Worm (Caenorhabditis elegans) whole organism, L1 larva: ENCODE measurements around the gene gcy-14.

Experiments used
- C04F5.9 ChIP-seq: sonication (generic microtip); optimal IDR thresholded peaks from 2 replicates; lab custom pipeline; 2016; ENCODE audit warnings: missing genetic modification characterization, missing compliant biosample characterization
- C34B4.2 ChIP-seq: sonication (generic microtip); optimal IDR thresholded peaks from 2 replicates; lab custom pipeline; 2017; ENCODE audit warnings: mild to moderate bottlenecking, missing genetic modification characterization, missing compliant biosample characterization
- aha-1 ChIP-seq: fragments of 150-350 bp; optimal IDR thresholded peaks from 2 replicates; lab custom pipeline; 2014; ENCODE audit warnings: missing biosample characterization, missing genetic modification characterization
- aly-2 ChIP-seq: fragments of 150-350 bp; optimal IDR thresholded peaks from 2 replicates; lab custom pipeline; 2014; ENCODE audit warnings: missing biosample characterization, missing genetic modification characterization
- ceh-63 ChIP-seq: fragments of 200-800 bp; sonication (Bioruptor generic); optimal IDR thresholded peaks from 2 replicates; lab custom pipeline; 2018; ENCODE audit warnings: mild to moderate bottlenecking, missing genetic modification characterization, missing compliant biosample characterization
- ceh-88 ChIP-seq: fragments of 200-800 bp; sonication (Bioruptor generic); IDR thresholded peaks from 2 replicates; pipeline ENCODE4 v1.3.6; 2022; ENCODE audit warnings: missing genetic modification characterization, missing compliant biosample characterization
- ceh-90 ChIP-seq: sonication (generic microtip); optimal IDR thresholded peaks from 2 replicates; lab custom pipeline; 2016; ENCODE audit warnings: missing genetic modification characterization, missing compliant biosample characterization
- ces-1 ChIP-seq: fragments of 150-350 bp; optimal IDR thresholded peaks from 2 replicates; lab custom pipeline; 2014; ENCODE audit warnings: missing biosample characterization, missing genetic modification reagents, missing genetic modification characterization
- dpl-1 ChIP-seq, 3 experiments: fragments of 150-350 bp in 2 of 3; sonication (generic microtip) in 1 of 3; optimal IDR thresholded peaks; 2 replicates each; lab custom pipeline; 2014 to 2017; ENCODE audit warnings: missing biosample characterization in 3 of 3, missing genetic modification characterization in 3 of 3, missing genetic modification reagents in 3 of 3
- dsc-1 ChIP-seq: sonication (generic microtip); optimal IDR thresholded peaks from 2 replicates; lab custom pipeline; 2016; ENCODE audit warnings: mild to moderate bottlenecking, missing genetic modification characterization, missing compliant biosample characterization
- egl-27 ChIP-seq, 2 experiments: fragments of 150-350 bp in 1 of 2; sonication (generic microtip); optimal IDR thresholded peaks; 3 replicates each; lab custom pipeline; 2017 to 2018; ENCODE audit warnings: missing biosample characterization in 2 of 2, missing genetic modification characterization in 2 of 2, missing genetic modification reagents in 2 of 2
- elt-3 ChIP-seq, 6 experiments: fragments of 150-350 bp in 1 of 6; sonication (generic microtip); optimal IDR thresholded peaks; 2 replicates each; lab custom pipeline; 2017 to 2018; ENCODE audit warnings: missing biosample characterization in 6 of 6, missing genetic modification characterization in 6 of 6, inconsistent platforms in 1 of 6
- fkh-10 ChIP-seq: sonication (generic microtip); optimal IDR thresholded peaks from 2 replicates; lab custom pipeline; 2017; ENCODE audit warnings: missing biosample characterization, missing genetic modification reagents, missing genetic modification characterization
- fkh-4 ChIP-seq: sonication (generic microtip); optimal IDR thresholded peaks from 2 replicates; lab custom pipeline; 2016; ENCODE audit warnings: missing compliant biosample characterization, missing genetic modification characterization, borderline replicate concordance
- fkh-8 ChIP-seq: sonication (generic microtip); optimal IDR thresholded peaks from 2 replicates; lab custom pipeline; 2016; ENCODE audit warnings: mild to moderate bottlenecking, missing genetic modification characterization, missing compliant biosample characterization
- jun-1 ChIP-seq: fragments of 150-350 bp; optimal IDR thresholded peaks from 2 replicates; lab custom pipeline; 2014; ENCODE audit warnings: missing biosample characterization, missing genetic modification reagents, missing genetic modification characterization
- lin-14 ChIP-seq: fragments of 200-800 bp; sonication (Bioruptor generic); optimal IDR thresholded peaks from 2 replicates; lab custom pipeline; 2018; ENCODE audit warnings: mild to moderate bottlenecking, missing genetic modification characterization, moderate library complexity, missing compliant biosample characterization
- lin-39 ChIP-seq: fragments of 150-350 bp; optimal IDR thresholded peaks from 2 replicates; lab custom pipeline; 2014; ENCODE audit warnings: missing biosample characterization, missing genetic modification reagents, missing genetic modification characterization
- lsy-2 ChIP-seq, 2 experiments: fragments of 150-350 bp; optimal IDR thresholded peaks; 2 replicates each; lab custom pipeline; 2014; ENCODE audit warnings: missing biosample characterization in 2 of 2, missing genetic modification characterization in 2 of 2
- mep-1 ChIP-seq: fragments of 150-350 bp; optimal IDR thresholded peaks from 2 replicates; lab custom pipeline; 2014; ENCODE audit warnings: missing biosample characterization, missing genetic modification characterization
- nhr-19 ChIP-seq: fragments of 200-800 bp; sonication (Bioruptor generic); conservative IDR thresholded peaks from 2 replicates; pipeline ENCODE4 v1.3.6; 2022; ENCODE audit warnings: missing genetic modification characterization, missing compliant biosample characterization
- nhr-85 ChIP-seq: sonication (generic microtip); peaks from one replicate; lab custom pipeline; 2016; ENCODE audit warnings: missing genetic modification characterization, inconsistent platforms, missing compliant biosample characterization
- rnt-1 ChIP-seq: sonication (generic microtip); optimal IDR thresholded peaks from 2 replicates; lab custom pipeline; 2016; ENCODE audit warnings: mild to moderate bottlenecking, missing genetic modification characterization, moderate library complexity, missing compliant biosample characterization
- snu-23 ChIP-seq: sonication (generic microtip); optimal IDR thresholded peaks from 2 replicates; lab custom pipeline; 2016; ENCODE audit warnings: missing genetic modification characterization, missing compliant biosample characterization
- sup-37 ChIP-seq: fragments of 200-800 bp; sonication (Bioruptor generic); optimal IDR thresholded peaks from 2 replicates; lab custom pipeline; 2018; ENCODE audit warnings: mild to moderate bottlenecking, missing genetic modification characterization, missing compliant biosample characterization
- tlp-1 ChIP-seq: fragments of 150-350 bp; optimal IDR thresholded peaks from 2 replicates; lab custom pipeline; 2014; ENCODE audit warnings: missing biosample characterization, missing genetic modification characterization
- unc-130 ChIP-seq: fragments of 150-350 bp; optimal IDR thresholded peaks from 2 replicates; lab custom pipeline; 2017; ENCODE audit warnings: missing biosample characterization, missing genetic modification characterization, inconsistent platforms
- unc-86 ChIP-seq: sonication (generic microtip); optimal IDR thresholded peaks from 2 replicates; lab custom pipeline; 2016; ENCODE audit warnings: missing genetic modification characterization, missing compliant biosample characterization
- vab-15 ChIP-seq: sonication (generic microtip); optimal IDR thresholded peaks from 2 replicates; lab custom pipeline; 2017; ENCODE audit warnings: missing genotype, mild to moderate bottlenecking, missing genetic modification characterization, missing compliant biosample characterization
- zip-4 ChIP-seq: fragments of 200-800 bp; sonication (Bioruptor generic); optimal IDR thresholded peaks from 2 replicates; lab custom pipeline; 2018; ENCODE audit warnings: mild to moderate bottlenecking, missing genetic modification characterization, moderate library complexity, missing compliant biosample characterization

Gene gcy-14

DNA sequence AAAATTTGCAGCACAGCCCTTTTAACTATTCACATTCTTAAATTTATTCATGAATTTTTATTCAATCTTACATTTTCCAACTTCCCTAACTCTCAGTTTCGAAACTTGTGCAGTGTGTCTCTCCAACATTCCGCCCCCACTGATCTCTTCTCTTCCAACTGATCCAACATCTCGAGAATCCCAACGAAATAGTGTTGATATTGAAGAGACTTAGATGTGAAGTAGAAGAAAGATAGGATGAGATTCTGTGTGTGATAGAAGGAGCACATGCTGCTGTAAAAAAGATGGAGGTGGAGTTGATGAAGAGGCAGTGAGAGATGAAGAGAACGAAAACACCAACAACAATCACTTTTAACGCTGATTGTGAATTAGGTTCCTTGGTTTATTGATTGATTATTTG is 47.8 kb downstream of the gcy-14 start:
- TF ChIP-seq mep-1 (tag; lab: Kevin White, UChicago) (no peak), jun-1 (tag; lab: Kevin White, UChicago) (no peak), nhr-85 (no peak), aly-2 (tag; lab: Kevin White, UChicago) (no peak), dsc-1 (tag; lab: Kevin White, UChicago) (no peak), ceh-90 (tag; lab: Kevin White, UChicago) (no peak), zip-4 (GFP tag; lab: Kevin White, UChicago) (no peak), ces-1 (no peak), snu-23 (peak; percentile 13), lin-14 (GFP tag; lab: Kevin White, UChicago) (peak; percentile 76), aha-1 (tag; lab: Kevin White, UChicago) (no peak), C04F5.9 (tag; lab: Kevin White, UChicago) (no peak), rnt-1 (peak; percentile 53), lsy-2 (tag; optimal IDR thresholded peaks at IDR 0.05; lab: Kevin White, UChicago) (peak in 1 of 2 experiments; percentile 39), dpl-1 (GFP tag; optimal IDR thresholded peaks at IDR 0.05; lab: Kevin White, UChicago) (no peak), ceh-63 (no peak), C34B4.2 (no peak), egl-27 (tag; optimal IDR thresholded peaks at IDR 0.05; lab: Kevin White, UChicago) (no peak), vab-15 (tag; lab: Kevin White, UChicago) (no peak), sup-37 (GFP tag; lab: Kevin White, UChicago) (no peak), fkh-8 (tag; lab: Kevin White, UChicago) (no peak), unc-130 (tag; lab: Kevin White, UChicago) (no peak), nhr-19 (GFP tag; lab: Robert Waterston, UW) (0 out of 2 replicates have a peak, but pooled peaks have one; percentile 7), fkh-10 (GFP tag; lab: Kevin White, UChicago) (no peak), fkh-4 (tag; lab: Kevin White, UChicago) (no peak), unc-86 (tag; lab: Kevin White, UChicago) (no peak)

DNA sequence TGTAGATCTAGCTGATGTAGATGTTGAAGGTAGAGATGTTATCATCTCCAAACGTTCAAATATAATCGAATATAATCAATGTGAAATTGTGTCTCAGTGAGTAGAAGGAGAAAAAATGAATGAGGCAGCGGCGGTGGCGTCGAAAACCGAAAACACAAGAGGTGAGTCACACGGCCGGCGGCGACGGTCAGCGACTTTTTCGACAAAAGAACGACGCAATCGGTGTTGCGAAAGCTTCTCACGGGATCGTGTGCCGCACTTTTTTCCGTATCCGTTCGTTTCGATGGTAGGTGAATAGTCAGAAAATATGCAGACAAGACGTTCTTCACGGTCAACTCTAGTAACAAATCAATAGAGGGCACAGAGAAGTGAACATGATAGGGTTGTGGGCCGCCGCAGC is 52.6 kb downstream of the gcy-14 start, which contains the start of gene rin-1:
rin-1 (minus strand) TSS at position 101 of the 400 bp plus-strand sequence.
- TF ChIP-seq mep-1 (tag; lab: Kevin White, UChicago) (no peak), tlp-1 (tag; lab: Kevin White, UChicago) (no peak), ceh-88 (GFP tag; lab: Robert Waterston, UW) (no peak)

DNA sequence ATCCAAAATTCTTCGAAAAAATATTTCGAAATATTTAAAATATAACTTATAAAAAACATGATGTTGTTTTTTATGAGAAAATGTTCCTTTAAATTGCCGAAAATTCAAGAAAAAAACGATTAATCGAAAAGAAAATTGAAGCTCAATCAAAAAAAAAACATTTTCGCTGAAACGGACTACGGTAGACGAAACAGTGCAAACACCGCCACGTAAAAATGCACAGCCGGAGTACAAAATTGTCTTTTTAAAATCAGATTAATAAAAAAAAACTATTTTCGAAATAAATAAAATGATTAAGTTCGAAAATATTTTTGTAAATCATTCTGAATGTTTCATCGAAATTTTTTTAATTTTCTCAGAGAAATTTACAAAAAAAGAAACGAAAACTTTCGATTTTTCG is 54.5 kb downstream of the gcy-14 start:
- TF ChIP-seq elt-3 (tag; optimal IDR thresholded peaks at IDR 0.05; lab: Kevin White, UChicago), result no peak
- TF ChIP-seq lin-39, result no peak
- peak; percentile 56 to 79 for TF ChIP-seq lsy-2 (tag; optimal IDR thresholded peaks at IDR 0.05; lab: Kevin White, UChicago)
